Worm (Caenorhabditis elegans) whole organism, L2 larva: ENCODE measurements around the gene srz-100.

Experiments
- R02D3.7 ChIP-seq: fragments of 150-350 bp; optimal IDR thresholded peaks from 2 replicates; lab custom pipeline; 2014; ENCODE audit warnings: missing biosample characterization, missing genetic modification characterization
- ama-1 ChIP-seq: fragments of 150-350 bp; optimal IDR thresholded peaks from 2 replicates; lab custom pipeline; 2018; ENCODE audit warnings: inconsistent platforms
- blmp-1 ChIP-seq: sonication (generic microtip); optimal IDR thresholded peaks from 2 replicates; lab custom pipeline; 2017; ENCODE audit warnings: missing genetic modification characterization, mild to moderate bottlenecking, missing compliant biosample characterization, antibody characterized with exemption, moderate library complexity; ENCODE audit not compliant: insufficient read depth
- dmd-4 ChIP-seq: sonication (generic microtip); optimal IDR thresholded peaks from 2 replicates; lab custom pipeline; 2017; ENCODE audit warnings: missing biosample characterization, missing genetic modification characterization
- lin-13 ChIP-seq: fragments of 150-350 bp; optimal IDR thresholded peaks from 2 replicates; lab custom pipeline; 2014; ENCODE audit warnings: missing biosample characterization, missing genetic modification reagents, missing genetic modification characterization
- nhr-6 ChIP-seq: fragments of 150-350 bp; optimal IDR thresholded peaks from 2 replicates; lab custom pipeline; 2014; ENCODE audit warnings: missing biosample characterization, missing genetic modification characterization
- nhr-77 ChIP-seq: fragments of 150-350 bp; optimal IDR thresholded peaks from 2 replicates; lab custom pipeline; 2014; ENCODE audit warnings: missing biosample characterization, missing genetic modification characterization
- skn-1 ChIP-seq: sonication (generic microtip); optimal IDR thresholded peaks from 2 replicates; lab custom pipeline; 2017; ENCODE audit warnings: missing biosample characterization, missing genetic modification characterization
- zag-1 ChIP-seq: fragments of 150-350 bp; optimal IDR thresholded peaks from 2 replicates; lab custom pipeline; 2014; ENCODE audit warnings: missing biosample characterization, missing genetic modification characterization

DNA sequence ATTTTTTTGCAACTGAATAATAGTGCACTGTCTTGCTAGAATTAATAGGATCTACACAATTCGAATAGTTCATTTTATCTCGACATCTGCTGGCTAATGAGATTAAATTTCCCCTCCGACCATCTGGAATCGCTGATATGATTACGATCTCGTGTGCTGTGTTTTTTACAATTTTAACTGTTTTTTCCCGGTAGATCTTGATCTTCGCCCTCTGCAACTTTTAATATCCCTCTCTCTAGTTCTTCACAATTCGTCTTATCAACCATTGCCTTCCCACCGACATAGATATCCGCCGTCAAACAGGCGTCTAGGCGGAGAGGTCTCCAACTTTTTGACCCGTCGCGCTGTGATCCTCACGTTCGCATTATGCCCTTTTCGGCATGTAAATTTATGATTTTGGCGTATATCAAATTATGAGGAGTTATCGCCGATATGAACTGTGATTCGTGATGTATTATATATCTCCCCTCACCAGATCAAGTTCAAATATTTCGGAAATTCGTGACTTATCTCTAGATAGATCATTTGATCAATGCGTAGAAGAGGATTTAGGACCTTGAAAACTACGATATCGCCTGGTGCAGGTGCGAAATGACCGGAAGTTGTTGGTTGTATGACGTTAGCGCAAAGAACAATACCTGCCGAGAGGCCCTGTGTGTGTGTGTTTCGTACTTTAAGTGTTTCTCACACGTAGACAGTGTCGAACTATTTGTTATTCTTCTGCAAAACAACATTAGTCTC is 47.0 kb downstream of the srz-100 start:
- TF ChIP-seq lin-13 (GFP tag; lab: Kevin White, UChicago) (no peak), ama-1 (lab: Kevin White, UChicago) (no peak), nhr-6 (no peak), zag-1 (tag; lab: Kevin White, UChicago) (no peak), blmp-1 (tag; lab: Kevin White, UChicago) (no peak), dmd-4 (tag; lab: Kevin White, UChicago) (no peak), skn-1 (tag; lab: Kevin White, UChicago) (no peak), nhr-77 (no peak), R02D3.7 (tag; lab: Kevin White, UChicago) (no peak)
